Worm (Caenorhabditis elegans) whole organism, early embryonic: Measurements from ENCODE around the gene F21D5.6.
"Not testable (repeated sequence)": the region's sequence is repeated elsewhere in the genome, so short reads cannot be mapped to it uniquely, and the experiment has no call there.

Source experiments
- B0310.2 ChIP-seq: sonication (generic microtip); optimal IDR thresholded peaks from 2 replicates; lab custom pipeline; 2016; ENCODE audit warnings: mild to moderate bottlenecking, missing genetic modification characterization, missing compliant biosample characterization
- F13C5.2 ChIP-seq: sonication (generic microtip); optimal IDR thresholded peaks from 2 replicates; lab custom pipeline; 2017; ENCODE audit warnings: mild to moderate bottlenecking, missing genetic modification characterization, inconsistent platforms, missing compliant biosample characterization
- aly-1 ChIP-seq: sonication (generic microtip); optimal IDR thresholded peaks from 2 replicates; lab custom pipeline; 2016; ENCODE audit warnings: missing genetic modification characterization, missing compliant biosample characterization
- ama-1 ChIP-seq: fragments of 150-350 bp; optimal IDR thresholded peaks from 2 replicates; lab custom pipeline; 2014
- ceh-13 ChIP-seq: fragments of 200-800 bp; sonication (Bioruptor generic); optimal IDR thresholded peaks from 2 replicates; lab custom pipeline; 2018; ENCODE audit warnings: mild to moderate bottlenecking, missing genetic modification characterization, missing compliant biosample characterization
- ceh-36 ChIP-seq: sonication (generic microtip); optimal IDR thresholded peaks from 2 replicates; lab custom pipeline; 2016; ENCODE audit warnings: missing genetic modification characterization, inconsistent platforms, missing compliant biosample characterization
- ets-7 ChIP-seq: sonication (generic microtip); optimal IDR thresholded peaks from 2 replicates; lab custom pipeline; 2016; ENCODE audit warnings: missing genotype, missing genetic modification characterization, missing compliant biosample characterization
- flt-1 ChIP-seq: fragments of 200-800 bp; sonication (Bioruptor generic); IDR thresholded peaks from 2 replicates; pipeline ENCODE4 v1.3.6; 2022; ENCODE audit warnings: missing genetic modification characterization, missing compliant biosample characterization
- hmbx-1 ChIP-seq: sonication (generic microtip); optimal IDR thresholded peaks from 2 replicates; lab custom pipeline; 2016; ENCODE audit warnings: mild to moderate bottlenecking, missing genetic modification characterization, missing compliant biosample characterization
- hmg-4 ChIP-seq: fragments of 200-800 bp; sonication (Bioruptor generic); optimal IDR thresholded peaks from 2 replicates; lab custom pipeline; 2018; ENCODE audit warnings: mild to moderate bottlenecking, missing genetic modification characterization, missing compliant biosample characterization
- hnd-1 ChIP-seq: sonication (generic microtip); optimal IDR thresholded peaks from 2 replicates; lab custom pipeline; 2016; ENCODE audit warnings: missing genetic modification characterization, missing compliant biosample characterization
- scrt-1 ChIP-seq: fragments of 200-800 bp; sonication (Bioruptor generic); IDR thresholded peaks from 2 replicates; pipeline ENCODE4 v1.3.6; 2022; ENCODE audit warnings: missing genetic modification characterization, missing compliant biosample characterization
- sea-1 ChIP-seq: fragments of 200-800 bp; sonication (Bioruptor generic); conservative IDR thresholded peaks from 2 replicates; pipeline ENCODE4 v1.3.6; 2022; ENCODE audit warnings: missing genetic modification characterization, missing compliant biosample characterization
- tbx-11 ChIP-seq: fragments of 200-800 bp; sonication (Bioruptor generic); IDR thresholded peaks from 2 replicates; pipeline ENCODE4 v1.3.6; 2022; ENCODE audit warnings: missing genetic modification characterization, missing compliant biosample characterization
- tbx-37 ChIP-seq: fragments of 200-800 bp; sonication (Bioruptor generic); conservative IDR thresholded peaks from 2 replicates; pipeline ENCODE4 v1.3.6; 2022; ENCODE audit warnings: missing genetic modification reagents, missing genetic modification characterization, missing compliant biosample characterization
- tra-4 ChIP-seq: sonication (generic microtip); optimal IDR thresholded peaks from 2 replicates; lab custom pipeline; 2017; ENCODE audit warnings: missing genetic modification characterization, missing compliant biosample characterization

Gene F21D5.6

DNA sequence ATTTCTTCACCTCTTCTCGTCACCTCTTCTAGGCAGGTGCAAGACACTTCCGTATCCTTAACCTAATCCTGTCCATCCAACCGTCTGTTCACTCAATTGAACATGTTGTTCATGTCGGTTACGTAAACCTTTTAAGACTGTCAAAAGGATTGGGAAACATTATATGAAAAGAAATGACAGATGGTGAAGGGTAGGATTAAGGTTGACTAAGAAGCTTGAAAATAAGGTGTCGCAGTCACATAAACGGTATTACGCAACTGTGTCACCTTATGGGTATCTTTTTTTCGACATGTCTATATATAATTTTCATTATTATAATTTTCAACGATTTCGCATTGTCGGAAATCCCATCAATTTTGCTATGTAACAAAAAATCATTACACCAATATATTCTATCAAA is 18.4 kb downstream of the F21D5.6 start:
- TF ChIP-seq ceh-36 (tag; lab: Kevin White, UChicago) (no peak), B0310.2 (tag; lab: Kevin White, UChicago) (no peak), ceh-13 (GFP tag; lab: Kevin White, UChicago) (no peak), sea-1 (GFP tag; lab: Robert Waterston, UW) (no peak), tra-4 (no peak), tbx-37 (no peak), flt-1 (GFP tag; lab: Robert Waterston, UW) (no peak), hmbx-1 (tag; lab: Kevin White, UChicago) (no peak), hnd-1 (tag; lab: Kevin White, UChicago) (no peak), scrt-1 (GFP tag; lab: Robert Waterston, UW) (no peak)

- no peak for TF ChIP-seq tbx-11 (GFP tag; lab: Robert Waterston, UW)
- TF ChIP-seq hnd-1 (tag; lab: Kevin White, UChicago): no peak
- TF ChIP-seq B0310.2 (tag; lab: Kevin White, UChicago): no peak
- TF ChIP-seq F13C5.2 (tag; lab: Kevin White, UChicago): no peak
- no peak for TF ChIP-seq flt-1 (GFP tag; lab: Robert Waterston, UW)
These were observed 23.0 kb downstream of the F21D5.6 start, which contains the start of gene H23L24.1 for ce11 chrIV:8718153-8718552. Gene H23L24.1 (plus strand): TSS chrIV:8718453.

- TF ChIP-seq ceh-36 (tag; lab: Kevin White, UChicago); hnd-1 (tag; lab: Kevin White, UChicago); aly-1: not testable (repeated sequence)
These were observed 26.2 kb downstream of the F21D5.6 start, which contains the start of the genes parg-2 and ipla-5 for ce11 chrIV:8715032-8715431. Gene parg-2 (minus strand): TSS chrIV:8715132. Gene ipla-5 (plus strand): TSS chrIV:8715247.

DNA sequence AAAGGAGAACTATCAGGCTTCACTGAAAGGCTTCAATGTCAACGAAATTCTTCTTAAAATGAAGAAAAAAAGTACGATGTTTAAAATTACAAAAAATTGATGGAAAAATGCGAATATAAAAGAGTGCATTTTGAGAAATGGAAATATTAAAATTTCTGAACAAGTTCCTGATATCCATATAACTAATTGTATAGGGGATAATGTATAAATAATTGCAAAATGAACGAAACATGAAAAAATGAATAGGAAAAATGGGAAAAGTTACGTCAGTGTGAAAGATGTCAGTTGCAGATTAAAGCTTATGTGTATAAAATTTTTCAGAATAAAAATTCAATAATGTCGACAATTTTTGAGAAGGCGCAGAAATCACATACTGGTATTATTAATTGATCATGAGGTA is 33.1 kb downstream of the F21D5.6 start:
- TF ChIP-seq ets-7 (tag; lab: Kevin White, UChicago) (no peak), ceh-36 (tag; lab: Kevin White, UChicago) (no peak)

- TF ChIP-seq tbx-11 (GFP tag; lab: Robert Waterston, UW) (no peak), hmg-4 (no peak), tra-4 (no peak)
These were observed 35.7 kb downstream of the F21D5.6 start, which contains the start of gene H23L24.4 for ce11 chrIV:8705504-8705903. Gene H23L24.4 (minus strand): TSS chrIV:8705604.

- no peak for TF ChIP-seq tbx-11 (GFP tag; lab: Robert Waterston, UW)
- TF ChIP-seq hmbx-1 (tag; lab: Kevin White, UChicago): no peak
- no peak for TF ChIP-seq B0310.2 (tag; lab: Kevin White, UChicago)
- no peak for TF ChIP-seq ama-1
- no peak for TF ChIP-seq tbx-37
- no peak for TF ChIP-seq aly-1
- TF ChIP-seq flt-1 (GFP tag; lab: Robert Waterston, UW): no peak
- no peak for TF ChIP-seq tra-4
- no peak for TF ChIP-seq scrt-1 (GFP tag; lab: Robert Waterston, UW)
- no peak for TF ChIP-seq ets-7 (tag; lab: Kevin White, UChicago)
These were observed 43.8 kb downstream of the F21D5.6 start, which contains the start of gene ttll-11 for ce11 chrIV:8697436-8697835. Gene ttll-11 (plus strand): TSS chrIV:8697736.

DNA sequence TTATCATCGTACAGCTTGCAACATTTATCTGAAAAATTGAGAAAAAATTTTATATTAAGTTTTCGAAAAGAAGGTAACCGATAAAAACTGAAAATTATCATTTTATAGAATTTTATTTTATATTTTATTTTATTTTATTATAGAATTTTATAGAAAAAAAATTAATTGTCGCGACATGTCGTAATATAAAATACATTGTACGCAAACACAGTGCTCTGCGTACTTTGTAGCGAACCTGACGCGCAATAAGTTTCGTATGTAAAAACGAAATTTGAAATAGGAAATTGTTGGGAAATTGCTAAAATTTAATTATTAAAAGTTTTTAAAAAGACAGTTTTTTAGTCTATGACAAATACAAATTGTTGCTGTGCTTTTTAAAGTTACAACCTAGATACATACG is 49.7 kb downstream of the F21D5.6 start, which contains the start of the genes hst-1 and ints-6:
TSS of gene hst-1 (minus strand) at position 28 of the 400 bp plus-strand sequence.
TSS of gene ints-6 (plus strand) at position 260 of the 400 bp plus-strand sequence.
- TF ChIP-seq B0310.2 (tag; lab: Kevin White, UChicago) (no peak), ets-7 (tag; lab: Kevin White, UChicago) (no peak), scrt-1 (GFP tag; lab: Robert Waterston, UW) (no peak)
